Fruit fly (Drosophila melanogaster) whole organism, embryonic: ENCODE data around the gene snk.

Source experiments
- Abd-B ChIP-seq: fragments of 200-800 bp; sonication (Bioruptor generic); optimal IDR thresholded peaks from 2 replicates; lab custom pipeline; 2018; ENCODE audit warnings: missing biosample characterization, mild to moderate bottlenecking, missing genetic modification characterization, moderate library complexity
- B-H2 ChIP-seq: fragments of 200-800 bp; sonication (Bioruptor generic); optimal IDR thresholded peaks from 2 replicates; lab custom pipeline; 2018; ENCODE audit warnings: missing biosample characterization, mild to moderate bottlenecking, missing genetic modification characterization
- Bgb ChIP-seq: fragments of 200-800 bp; sonication (Bioruptor generic); IDR thresholded peaks from 2 replicates; pipeline ENCODE4 v1.3.6; 2022; ENCODE audit warnings: missing biosample characterization, missing genetic modification characterization; ENCODE audit not compliant: partially characterized antibody
- Blimp-1 ChIP-seq: fragments of 200-800 bp; sonication (Bioruptor generic); optimal IDR thresholded peaks from 3 replicates; lab custom pipeline; 2018; ENCODE audit warnings: missing biosample characterization, missing genetic modification characterization, mild to moderate bottlenecking, moderate library complexity, missing genetic modification reagents
- CG10979 ChIP-seq: fragments of 200-800 bp; sonication (Bioruptor generic); optimal IDR thresholded peaks from 2 replicates; lab custom pipeline; 2018; ENCODE audit warnings: missing biosample characterization, mild to moderate bottlenecking, missing genetic modification characterization, moderate library complexity
- CG11695 ChIP-seq: fragments of 200-800 bp; sonication (Bioruptor generic); IDR thresholded peaks from 3 replicates; pipeline ENCODE4 v1.3.6; 2022; ENCODE audit warnings: missing biosample characterization, missing genetic modification characterization
- CG12391 ChIP-seq: fragments of 200-800 bp; sonication (Bioruptor generic); optimal IDR thresholded peaks from 3 replicates; lab custom pipeline; 2018; ENCODE audit warnings: missing biosample characterization, mild to moderate bottlenecking, missing genetic modification characterization, moderate library complexity
- CG12744 ChIP-seq: fragments of 200-800 bp; sonication (Bioruptor generic); optimal IDR thresholded peaks from 2 replicates; lab custom pipeline; 2016; ENCODE audit warnings: missing biosample characterization, missing genetic modification characterization
- CG13624 ChIP-seq: fragments of 200-800 bp; sonication (Bioruptor generic); optimal IDR thresholded peaks from 2 replicates; lab custom pipeline; 2016; ENCODE audit warnings: missing biosample characterization, missing genetic modification characterization
- CG15073 ChIP-seq: fragments of 200-800 bp; sonication (Bioruptor generic); optimal IDR thresholded peaks from 2 replicates; lab custom pipeline; 2016; ENCODE audit warnings: missing biosample characterization, missing genetic modification characterization
- CG1529 ChIP-seq: fragments of 200-800 bp; sonication (Bioruptor generic); optimal IDR thresholded peaks from 3 replicates; lab custom pipeline; 2018; ENCODE audit warnings: missing biosample characterization, missing genetic modification characterization
- CG16815 ChIP-seq: fragments of 200-800 bp; sonication (Bioruptor generic); optimal IDR thresholded peaks from 3 replicates; lab custom pipeline; 2017; ENCODE audit warnings: missing biosample characterization, mild to moderate bottlenecking, missing genetic modification characterization
- CG17359 ChIP-seq: fragments of 200-800 bp; sonication (Bioruptor generic); optimal IDR thresholded peaks from 3 replicates; lab custom pipeline; 2018; ENCODE audit warnings: missing biosample characterization, mild to moderate bottlenecking, missing genetic modification characterization, moderate library complexity
- CG18619 ChIP-seq: fragments of 200-800 bp; sonication (Bioruptor generic); optimal IDR thresholded peaks from 3 replicates; lab custom pipeline; 2017; ENCODE audit warnings: missing biosample characterization, mild to moderate bottlenecking, missing genetic modification characterization
- CG3163 ChIP-seq: fragments of 200-800 bp; sonication (Bioruptor generic); optimal IDR thresholded peaks from 3 replicates; lab custom pipeline; 2016; ENCODE audit warnings: missing biosample characterization, missing genetic modification characterization
- CG3281 ChIP-seq: fragments of 200-800 bp; sonication (Bioruptor generic); optimal IDR thresholded peaks from 3 replicates; lab custom pipeline; 2017; ENCODE audit warnings: missing biosample characterization, mild to moderate bottlenecking, missing genetic modification characterization
- CG33557 ChIP-seq: fragments of 200-800 bp; sonication (Bioruptor generic); optimal IDR thresholded peaks from 2 replicates; lab custom pipeline; 2019; ENCODE audit warnings: missing biosample characterization, mild to moderate bottlenecking, missing genetic modification characterization, moderate library complexity
- CG3847 ChIP-seq: fragments of 200-800 bp; sonication (Bioruptor generic); IDR thresholded peaks from 2 replicates; pipeline ENCODE4 v1.3.6; 2022; ENCODE audit warnings: missing biosample characterization, missing genetic modification characterization
- CG3995 ChIP-seq: fragments of 200-800 bp; sonication (Bioruptor generic); optimal IDR thresholded peaks from 3 replicates; lab custom pipeline; 2016; ENCODE audit warnings: missing biosample characterization, missing genetic modification characterization
- CG4820 ChIP-seq: fragments of 200-800 bp; sonication (Bioruptor generic); optimal IDR thresholded peaks from 3 replicates; lab custom pipeline; 2016; ENCODE audit warnings: missing biosample characterization, missing genetic modification characterization
- CG6175 ChIP-seq: fragments of 200-800 bp; sonication (Bioruptor generic); IDR thresholded peaks from 3 replicates; pipeline ENCODE4 v1.3.6; 2022; ENCODE audit warnings: missing biosample characterization, missing genetic modification characterization
- CG6254 ChIP-seq: fragments of 200-800 bp; sonication (Bioruptor generic); optimal IDR thresholded peaks from 3 replicates; lab custom pipeline; 2017; ENCODE audit warnings: mild to moderate bottlenecking, missing biosample characterization, missing genetic modification reagents, missing genetic modification characterization
- CG7786 ChIP-seq: fragments of 200-800 bp; sonication (Bioruptor generic); optimal IDR thresholded peaks from 2 replicates; lab custom pipeline; 2016; ENCODE audit warnings: missing biosample characterization, missing genetic modification characterization
- CG7963 ChIP-seq: fragments of 200-800 bp; sonication (Bioruptor generic); IDR thresholded peaks from 3 replicates; pipeline ENCODE4 v1.3.6; 2022; ENCODE audit warnings: missing biosample characterization, missing genetic modification characterization; ENCODE audit not compliant: partially characterized antibody
- Chrac-16 ChIP-seq: fragments of 200-800 bp; sonication (Bioruptor generic); optimal IDR thresholded peaks from 3 replicates; lab custom pipeline; 2016; ENCODE audit warnings: missing biosample characterization, missing genetic modification characterization
- E2f2 ChIP-seq: fragments of 200-800 bp; sonication (Bioruptor generic); IDR thresholded peaks from 2 replicates; pipeline ENCODE4 v1.3.6; 2022; ENCODE audit warnings: missing biosample characterization, missing genetic modification characterization
- Ets97D ChIP-seq: fragments of 200-800 bp; sonication (Bioruptor generic); optimal IDR thresholded peaks from 3 replicates; lab custom pipeline; 2016; ENCODE audit warnings: missing biosample characterization, missing genetic modification characterization
- Hr51 ChIP-seq, 2 experiments: fragments of 200-800 bp; sonication (Bioruptor generic); optimal IDR thresholded peaks; 2 replicates in 1 of 2; 3 replicates in 1 of 2; lab custom pipeline; 2016 to 2018; ENCODE audit warnings: missing biosample characterization in 2 of 2, missing genetic modification characterization in 2 of 2, mild to moderate bottlenecking in 1 of 2, moderate library complexity in 1 of 2
- Hsf ChIP-seq: fragments of 200-800 bp; sonication (Bioruptor generic); optimal IDR thresholded peaks from 3 replicates; lab custom pipeline; 2016; ENCODE audit warnings: missing biosample characterization, missing genetic modification characterization
- Jarid2 ChIP-seq: fragments of 200-800 bp; sonication (Bioruptor generic); optimal IDR thresholded peaks from 3 replicates; lab custom pipeline; 2017; ENCODE audit warnings: mild to moderate bottlenecking, missing biosample characterization, missing genetic modification reagents, missing genetic modification characterization
- Lim3 ChIP-seq: fragments of 200-800 bp; sonication (Bioruptor generic); IDR thresholded peaks from 2 replicates; pipeline ENCODE4 v1.3.6; 2022; ENCODE audit warnings: missing biosample characterization, missing genetic modification characterization
- Max ChIP-seq: fragments of 200-800 bp; sonication (Bioruptor generic); optimal IDR thresholded peaks from 2 replicates; lab custom pipeline; 2016; ENCODE audit warnings: missing biosample characterization, mild to moderate bottlenecking, missing genetic modification characterization
- NFAT ChIP-seq: fragments of 200-800 bp; sonication (Bioruptor generic); IDR thresholded peaks from 2 replicates; pipeline ENCODE4 v1.3.6; 2022; ENCODE audit warnings: missing biosample characterization, missing genetic modification characterization
- PHDP ChIP-seq: fragments of 200-800 bp; sonication (Bioruptor generic); optimal IDR thresholded peaks from 3 replicates; lab custom pipeline; 2018; ENCODE audit warnings: missing biosample characterization, mild to moderate bottlenecking, missing genetic modification characterization, moderate library complexity
- Rfx ChIP-seq: fragments of 200-800 bp; sonication (Bioruptor generic); IDR thresholded peaks from 2 replicates; pipeline ENCODE4 v1.3.6; 2022; ENCODE audit warnings: missing biosample characterization, missing genetic modification characterization
- ap ChIP-seq: fragments of 200-800 bp; sonication (Bioruptor generic); IDR thresholded peaks from 2 replicates; pipeline ENCODE4 v1.3.6; 2022; ENCODE audit warnings: missing biosample characterization, missing genetic modification characterization
- bsh ChIP-seq, 2 experiments: fragments of 200-800 bp; sonication (Bioruptor generic); optimal IDR thresholded peaks; 2 replicates each; lab custom pipeline; 2017 to 2018; ENCODE audit warnings: mild to moderate bottlenecking in 2 of 2, missing biosample characterization in 2 of 2, missing genetic modification characterization in 2 of 2, moderate library complexity in 1 of 2
- chif ChIP-seq, 2 experiments: fragments of 200-800 bp; sonication (Bioruptor generic); optimal IDR thresholded peaks; 3 replicates each; lab custom pipeline; 2016; ENCODE audit warnings: missing biosample characterization in 2 of 2, missing genetic modification characterization in 2 of 2
- crol ChIP-seq: fragments of 200-800 bp; sonication (Bioruptor generic); IDR thresholded peaks from 2 replicates; pipeline ENCODE4 v1.3.6; 2022; ENCODE audit warnings: missing biosample characterization, missing genetic modification characterization
- dpn ChIP-seq, 2 experiments: fragments of 200-800 bp; sonication (Bioruptor generic); optimal IDR thresholded peaks; 3 replicates each; lab custom pipeline; 2016; ENCODE audit warnings: missing biosample characterization in 2 of 2, missing genetic modification characterization in 2 of 2
- fd102C ChIP-seq: fragments of 200-800 bp; sonication (Bioruptor generic); optimal IDR thresholded peaks from 2 replicates; lab custom pipeline; 2018; ENCODE audit warnings: missing biosample characterization, mild to moderate bottlenecking, missing genetic modification characterization, moderate library complexity
- fd3F ChIP-seq: fragments of 200-800 bp; sonication (Bioruptor generic); optimal IDR thresholded peaks from 2 replicates; lab custom pipeline; 2018; ENCODE audit warnings: missing biosample characterization, mild to moderate bottlenecking, missing genetic modification characterization, moderate library complexity
- gce ChIP-seq: fragments of 200-800 bp; sonication (Bioruptor generic); IDR thresholded peaks from 3 replicates; pipeline ENCODE4 v1.3.6; 2022; ENCODE audit warnings: missing biosample characterization, missing genetic modification characterization
- gcm ChIP-seq: fragments of 200-800 bp; sonication (Bioruptor generic); optimal IDR thresholded peaks from 2 replicates; lab custom pipeline; 2019; ENCODE audit warnings: missing biosample characterization, mild to moderate bottlenecking, missing genetic modification characterization, moderate library complexity
- maf-S ChIP-seq: fragments of 200-800 bp; sonication (Bioruptor generic); optimal IDR thresholded peaks from 2 replicates; lab custom pipeline; 2016; ENCODE audit warnings: missing biosample characterization, missing genetic modification characterization
- phol ChIP-seq: fragments of 200-800 bp; sonication (Bioruptor generic); optimal IDR thresholded peaks from 3 replicates; lab custom pipeline; 2018; ENCODE audit warnings: missing biosample characterization, mild to moderate bottlenecking, missing genetic modification characterization, moderate library complexity
- run ChIP-seq: fragments of 200-800 bp; sonication (Bioruptor generic); optimal IDR thresholded peaks from 3 replicates; lab custom pipeline; 2018; ENCODE audit warnings: missing biosample characterization, mild to moderate bottlenecking, missing genetic modification characterization
- slou ChIP-seq: fragments of 200-800 bp; sonication (Bioruptor generic); optimal IDR thresholded peaks from 3 replicates; lab custom pipeline; 2016; ENCODE audit warnings: missing biosample characterization, missing genetic modification characterization
- tup ChIP-seq: fragments of 200-800 bp; sonication (Bioruptor generic); optimal IDR thresholded peaks from 2 replicates; lab custom pipeline; 2016; ENCODE audit warnings: missing biosample characterization, mild to moderate bottlenecking, missing genetic modification characterization, moderate library complexity
- yki ChIP-seq: fragments of >200 bp; optimal IDR thresholded peaks from 3 replicates; lab custom pipeline; 2018
- zfh2 ChIP-seq: fragments of 200-800 bp; sonication (Bioruptor generic); optimal IDR thresholded peaks from 2 replicates; lab custom pipeline; 2016; ENCODE audit warnings: missing biosample characterization, missing genetic modification characterization

Gene snk

DNA sequence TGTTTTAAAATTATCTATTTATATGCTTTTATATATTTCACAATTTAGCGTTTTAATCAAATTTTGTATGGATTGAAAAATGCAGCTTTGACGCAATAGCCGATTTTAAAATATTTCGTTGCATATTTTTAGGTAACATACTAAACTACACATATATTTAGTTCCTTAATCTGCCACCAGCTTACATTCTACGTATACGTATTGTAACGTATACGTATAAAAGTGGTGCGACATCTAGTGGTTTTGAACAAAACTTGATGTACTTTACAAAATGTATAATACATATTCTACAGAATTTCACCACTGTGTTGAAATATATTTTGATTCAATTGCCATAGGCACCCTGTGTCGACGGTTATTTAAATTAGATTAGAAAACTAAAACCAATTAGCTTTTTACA, 35.7 kb upstream of the snk start (continued):
- no peak for TF ChIP-seq ap (GFP tag; lab: Robert Waterston, UW)
- no peak for TF ChIP-seq Lim3 (GFP tag; lab: Robert Waterston, UW)
- TF ChIP-seq Hsf (GFP tag; lab: Kevin White, UChicago): peak; percentile 48
- no peak for TF ChIP-seq maf-S (GFP tag; lab: Kevin White, UChicago)
- TF ChIP-seq CG18619 (GFP tag; lab: Kevin White, UChicago): no peak
- TF ChIP-seq CG3847 (GFP tag; lab: Robert Waterston, UW): 0 out of 2 replicates have a peak, but pooled peaks have one; percentile 11
- no peak for TF ChIP-seq tup (GFP tag; lab: Kevin White, UChicago)
- no peak for TF ChIP-seq gcm (GFP tag; lab: Kevin White, UChicago)
- TF ChIP-seq Bgb (GFP tag; lab: Robert Waterston, UW): peak; percentile 79
- no peak for TF ChIP-seq Hr51 (GFP tag; optimal IDR thresholded peaks at IDR 0.05; lab: Kevin White, UChicago)
- no peak for TF ChIP-seq zfh2 (GFP tag; lab: Kevin White, UChicago)
- TF ChIP-seq CG7963 (GFP tag; lab: Robert Waterston, UW): no peak
- TF ChIP-seq NFAT (GFP tag; lab: Robert Waterston, UW): peak; percentile 9; the same call in 1 of the 2 replicates
- TF ChIP-seq Rfx (GFP tag; lab: Robert Waterston, UW): peak; percentile 54
- no peak for TF ChIP-seq CG1529 (GFP tag; lab: Kevin White, UChicago)
- TF ChIP-seq CG33557 (GFP tag; lab: Kevin White, UChicago): peak; percentile 3
- TF ChIP-seq Abd-B: no peak
- no peak for TF ChIP-seq CG3281
- TF ChIP-seq CG13624: peak; percentile 26
- TF ChIP-seq E2f2 (GFP tag; lab: Robert Waterston, UW): peak; percentile 78
- no peak for TF ChIP-seq Jarid2 (GFP tag; lab: Kevin White, UChicago)
- peak; percentile 8 for TF ChIP-seq Chrac-16 (GFP tag; lab: Kevin White, UChicago)
- TF ChIP-seq slou (GFP tag; lab: Kevin White, UChicago): peak; percentile 7
- no peak for TF ChIP-seq fd3F (GFP tag; lab: Kevin White, UChicago)
- peak; percentile 50 for TF ChIP-seq yki
- TF ChIP-seq crol (GFP tag; lab: Robert Waterston, UW): no peak
- peak; percentile 16 to 55 for TF ChIP-seq dpn (GFP tag; optimal IDR thresholded peaks at IDR 0.05; lab: Kevin White, UChicago)
- peak; percentile 3 for TF ChIP-seq CG3163
- TF ChIP-seq chif (GFP tag; optimal IDR thresholded peaks at IDR 0.05; lab: Kevin White, UChicago): peak in 1 of 2 experiments; percentile 45
- peak; percentile 36 for TF ChIP-seq Ets97D
- no peak for TF ChIP-seq CG7786 (GFP tag; lab: Kevin White, UChicago)
- peak; percentile 22 for TF ChIP-seq phol (tag; lab: Kevin White, UChicago)
- no peak for TF ChIP-seq Max (GFP tag; lab: Kevin White, UChicago)
- TF ChIP-seq CG6254 (GFP tag; lab: Kevin White, UChicago): peak; percentile 99
- no peak for TF ChIP-seq run (tag; lab: Kevin White, UChicago)
- no peak for TF ChIP-seq CG4820 (GFP tag; lab: Kevin White, UChicago)
- TF ChIP-seq B-H2: peak; percentile 23
- TF ChIP-seq Blimp-1 (GFP tag; lab: Kevin White, UChicago): no peak
- TF ChIP-seq CG10979 (tag; lab: Kevin White, UChicago): peak; percentile 66
- TF ChIP-seq CG6175 (GFP tag; lab: Robert Waterston, UW): no peak
- peak; percentile 14 for TF ChIP-seq CG17359
- TF ChIP-seq CG15073 (GFP tag; lab: Kevin White, UChicago): no peak
- no peak for TF ChIP-seq gce (GFP tag; lab: Robert Waterston, UW)
- peak; percentile 39 for TF ChIP-seq CG12744 (GFP tag; lab: Kevin White, UChicago)
- no peak for TF ChIP-seq CG16815 (GFP tag; lab: Kevin White, UChicago)
- TF ChIP-seq bsh (GFP tag; optimal IDR thresholded peaks at IDR 0.05; lab: Kevin White, UChicago): peak in 1 of 2 experiments; percentile 20
- peak; percentile 12 for TF ChIP-seq CG12391 (tag; lab: Kevin White, UChicago)
- TF ChIP-seq CG3995: no peak
- TF ChIP-seq fd102C: peak; percentile 12
- TF ChIP-seq PHDP: peak; percentile 40
- no peak for TF ChIP-seq CG11695 (GFP tag; lab: Robert Waterston, UW)
